Worm (Caenorhabditis elegans) whole organism, young adult: ENCODE measurements around the gene Y62H9A.9.

Source experiments
- B0019.2 ChIP-seq: fragments of 200-800 bp; sonication (Bioruptor generic); conservative IDR thresholded peaks from 2 replicates; pipeline ENCODE4 v1.3.6; 2022; ENCODE audit warnings: missing genetic modification reagents, missing genetic modification characterization, missing compliant biosample characterization
- B0035.1 ChIP-seq: sonication (generic microtip); optimal IDR thresholded peaks from 2 replicates; lab custom pipeline; 2016; ENCODE audit warnings: missing genetic modification characterization, mild to moderate bottlenecking, missing compliant biosample characterization, missing genotype, missing genetic modification reagents
- F55B11.4 ChIP-seq: sonication (generic microtip); optimal IDR thresholded peaks from 2 replicates; lab custom pipeline; 2016; ENCODE audit warnings: missing compliant biosample characterization, missing genetic modification characterization, borderline replicate concordance; ENCODE audit not compliant: insufficient read depth
- F57A8.1 ChIP-seq: fragments of 200-800 bp; sonication (Bioruptor generic); optimal IDR thresholded peaks from 2 replicates; lab custom pipeline; 2018; ENCODE audit warnings: mild to moderate bottlenecking, missing genetic modification characterization, moderate library complexity, missing compliant biosample characterization
- K11D2.4 ChIP-seq: fragments of 200-800 bp; sonication (Bioruptor generic); IDR thresholded peaks from 2 replicates; pipeline ENCODE4 v1.3.6; 2022; ENCODE audit warnings: missing genetic modification reagents, missing genetic modification characterization, missing compliant biosample characterization
- K12H6.12 ChIP-seq: fragments of 200-800 bp; sonication (Bioruptor generic); optimal IDR thresholded peaks from 2 replicates; lab custom pipeline; 2018; ENCODE audit warnings: mild to moderate bottlenecking, missing genetic modification characterization, missing compliant biosample characterization
- T07F8.4 ChIP-seq: sonication (generic microtip); optimal IDR thresholded peaks from 2 replicates; lab custom pipeline; 2016; ENCODE audit warnings: mild to moderate bottlenecking, missing genetic modification characterization, moderate library complexity, missing compliant biosample characterization
- Y95B8A.8 ChIP-seq: fragments of 200-800 bp; sonication (Bioruptor generic); IDR thresholded peaks from 2 replicates; pipeline ENCODE4 v1.3.6; 2022; ENCODE audit warnings: missing genetic modification reagents, missing genetic modification characterization, missing compliant biosample characterization
- ZK185.1 ChIP-seq: sonication (generic microtip); optimal IDR thresholded peaks from 2 replicates; lab custom pipeline; 2016; ENCODE audit warnings: mild to moderate bottlenecking, missing genetic modification characterization, missing compliant biosample characterization; ENCODE audit not compliant: poor library complexity, severe bottlenecking
- attf-3 ChIP-seq: fragments of 200-800 bp; sonication (Bioruptor generic); conservative IDR thresholded peaks from 2 replicates; pipeline ENCODE4 v1.3.6; 2022; ENCODE audit warnings: missing genetic modification reagents, missing genetic modification characterization, missing compliant biosample characterization
- attf-5 ChIP-seq: fragments of 200-800 bp; sonication (Bioruptor generic); optimal IDR thresholded peaks from 2 replicates; lab custom pipeline; 2018; ENCODE audit warnings: mild to moderate bottlenecking, missing genetic modification characterization, missing compliant biosample characterization
- bed-1 ChIP-seq: fragments of 200-800 bp; sonication (Bioruptor generic); IDR thresholded peaks from 2 replicates; pipeline ENCODE4 v1.3.6; 2022; ENCODE audit warnings: missing genetic modification reagents, missing genetic modification characterization, missing compliant biosample characterization
- ceh-79 ChIP-seq: sonication (generic microtip); optimal IDR thresholded peaks from 2 replicates; lab custom pipeline; 2017; ENCODE audit warnings: mild to moderate bottlenecking, missing genetic modification characterization, missing compliant biosample characterization
- egl-44 ChIP-seq: fragments of 200-800 bp; sonication (Bioruptor generic); IDR thresholded peaks from 2 replicates; pipeline ENCODE4 v1.3.6; 2022; ENCODE audit warnings: missing genetic modification reagents, missing genetic modification characterization, missing compliant biosample characterization
- egrh-3 ChIP-seq: fragments of 200-800 bp; sonication (Bioruptor generic); IDR thresholded peaks from 2 replicates; pipeline ENCODE4 v1.3.6; 2022; ENCODE audit warnings: missing genetic modification reagents, missing genetic modification characterization, missing compliant biosample characterization
- ets-4 ChIP-seq: fragments of 200-800 bp; sonication (Bioruptor generic); optimal IDR thresholded peaks from 2 replicates; lab custom pipeline; 2018; ENCODE audit warnings: mild to moderate bottlenecking, missing genetic modification characterization, missing compliant biosample characterization
- him-1 ChIP-seq: sonication (generic microtip); optimal IDR thresholded peaks from 2 replicates; lab custom pipeline; 2016; ENCODE audit warnings: missing genotype, missing genetic modification reagents, missing genetic modification characterization, missing compliant biosample characterization
- hlh-12 ChIP-seq: sonication (generic microtip); optimal IDR thresholded peaks from 2 replicates; lab custom pipeline; 2016; ENCODE audit warnings: missing genetic modification characterization, missing compliant biosample characterization
- hlh-26 ChIP-seq: fragments of 200-800 bp; sonication (Bioruptor generic); conservative IDR thresholded peaks from 2 replicates; pipeline ENCODE4 v1.3.6; 2022; ENCODE audit warnings: missing genetic modification reagents, missing genetic modification characterization, missing compliant biosample characterization
- hmg-1.2 ChIP-seq: fragments of 200-800 bp; sonication (Bioruptor generic); IDR thresholded peaks from 2 replicates; pipeline ENCODE4 v1.3.6; 2022; ENCODE audit warnings: missing genetic modification reagents, missing genetic modification characterization, missing compliant biosample characterization
- hmg-20 ChIP-seq: fragments of 200-800 bp; sonication (Bioruptor generic); IDR thresholded peaks from 2 replicates; pipeline ENCODE4 v1.3.6; 2022; ENCODE audit warnings: missing genetic modification reagents, missing genetic modification characterization, missing compliant biosample characterization
- lir-1 ChIP-seq: fragments of 200-800 bp; sonication (Bioruptor generic); conservative IDR thresholded peaks from 2 replicates; pipeline ENCODE4 v1.3.6; 2022; ENCODE audit warnings: missing genetic modification reagents, missing genetic modification characterization, missing compliant biosample characterization
- lsy-27 ChIP-seq: sonication (generic microtip); optimal IDR thresholded peaks from 2 replicates; lab custom pipeline; 2017; ENCODE audit warnings: missing genetic modification characterization, mild to moderate bottlenecking, missing compliant biosample characterization, antibody characterized with exemption, missing genotype, borderline replicate concordance; ENCODE audit not compliant: insufficient read depth
- madf-3 ChIP-seq: fragments of 200-800 bp; sonication (Bioruptor generic); IDR thresholded peaks from 2 replicates; pipeline ENCODE4 v1.3.6; 2022; ENCODE audit warnings: missing genetic modification reagents, missing genetic modification characterization, missing compliant biosample characterization
- madf-8 ChIP-seq: fragments of 200-800 bp; sonication (Bioruptor generic); conservative IDR thresholded peaks from 2 replicates; pipeline ENCODE4 v1.3.6; 2022; ENCODE audit warnings: missing genetic modification reagents, missing genetic modification characterization, missing compliant biosample characterization
- mel-28 ChIP-seq: sonication (generic microtip); optimal IDR thresholded peaks from 2 replicates; lab custom pipeline; 2016; ENCODE audit warnings: borderline replicate concordance, mild to moderate bottlenecking, missing genetic modification characterization, missing compliant biosample characterization
- mes-4 ChIP-seq: sonication (generic microtip); optimal IDR thresholded peaks from 2 replicates; lab custom pipeline; 2016; ENCODE audit warnings: missing genotype, missing genetic modification characterization, missing compliant biosample characterization
- nfya-1 ChIP-seq: sonication (generic microtip); optimal IDR thresholded peaks from 2 replicates; lab custom pipeline; 2017; ENCODE audit warnings: antibody characterized with exemption, missing compliant biosample characterization, missing genetic modification characterization, borderline replicate concordance; ENCODE audit not compliant: insufficient read depth
- nfya-2 ChIP-seq: fragments of 200-800 bp; sonication (Bioruptor generic); IDR thresholded peaks from 2 replicates; pipeline ENCODE4 v1.3.6; 2022; ENCODE audit warnings: missing genetic modification reagents, missing genetic modification characterization, missing compliant biosample characterization
- nfyb-1 ChIP-seq: fragments of 200-800 bp; sonication (Bioruptor generic); IDR thresholded peaks from 2 replicates; pipeline ENCODE4 v1.3.6; 2022; ENCODE audit warnings: missing genetic modification reagents, missing genetic modification characterization, missing compliant biosample characterization
- nhr-120 ChIP-seq: fragments of 200-800 bp; sonication (Bioruptor generic); IDR thresholded peaks from 2 replicates; pipeline ENCODE4 v1.3.6; 2022; ENCODE audit warnings: missing genetic modification characterization, missing compliant biosample characterization
- nhr-179 ChIP-seq: sonication (generic microtip); optimal IDR thresholded peaks from 2 replicates; lab custom pipeline; 2016; ENCODE audit warnings: mild to moderate bottlenecking, missing genetic modification characterization, missing compliant biosample characterization
- nhr-80 ChIP-seq: sonication (generic microtip); optimal IDR thresholded peaks from 2 replicates; lab custom pipeline; 2016; ENCODE audit warnings: missing genetic modification characterization, missing compliant biosample characterization
- pbrm-1 ChIP-seq: fragments of 200-800 bp; sonication (Bioruptor generic); IDR thresholded peaks from 2 replicates; pipeline ENCODE4 v1.3.6; 2022; ENCODE audit warnings: missing genetic modification reagents, missing genetic modification characterization, missing compliant biosample characterization
- rec-8 ChIP-seq, 2 experiments: sonication (generic microtip); optimal IDR thresholded peaks; 2 replicates each; lab custom pipeline; 2016; ENCODE audit warnings: mild to moderate bottlenecking in 2 of 2, missing genetic modification characterization in 2 of 2, missing genetic modification reagents in 2 of 2, missing genotype in 2 of 2, missing biosample characterization in 1 of 2, missing compliant biosample characterization in 1 of 2, moderate library complexity in 1 of 2
- rpc-1 ChIP-seq, 2 experiments: fragments of 150-350 bp in 1 of 2; sonication (generic microtip) in 1 of 2; optimal IDR thresholded peaks; 2 replicates each; lab custom pipeline; 2014 to 2018; ENCODE audit warnings: missing biosample characterization in 1 of 2, missing genetic modification characterization in 1 of 2, missing genetic modification reagents in 1 of 2, missing genotype in 1 of 2
- snpc-4 ChIP-seq, 5 experiments: fragments of 150-350 bp in 1 of 5; sonication (generic microtip) in 4 of 5; optimal IDR thresholded peaks; 2 replicates each; lab custom pipeline; 2014 to 2018; ENCODE audit warnings: missing genetic modification characterization in 5 of 5, missing biosample characterization in 3 of 5, antibody characterized with exemption in 2 of 5, mild to moderate bottlenecking in 2 of 5, missing compliant biosample characterization in 2 of 5, missing genotype in 2 of 5, moderate library complexity in 2 of 5, missing genetic modification reagents in 1 of 5
- sptf-2 ChIP-seq: fragments of 200-800 bp; sonication (Bioruptor generic); optimal IDR thresholded peaks from 2 replicates; lab custom pipeline; 2018; ENCODE audit warnings: mild to moderate bottlenecking, missing genetic modification characterization, missing compliant biosample characterization
- tbp1 ChIP-seq: fragments of 200-800 bp; sonication (Bioruptor generic); optimal IDR thresholded peaks from 2 replicates; lab custom pipeline; 2018; ENCODE audit warnings: mild to moderate bottlenecking, missing genetic modification characterization, missing compliant biosample characterization
- unc-62 ChIP-seq: fragments of 150-350 bp; optimal IDR thresholded peaks from 2 replicates; lab custom pipeline; 2014; ENCODE audit warnings: missing biosample characterization, missing genetic modification reagents, missing genetic modification characterization
- ztf-18 ChIP-seq: sonication (generic microtip); optimal IDR thresholded peaks from 2 replicates; lab custom pipeline; 2016; ENCODE audit warnings: missing genotype, mild to moderate bottlenecking, missing genetic modification characterization, missing compliant biosample characterization
- ztf-25 ChIP-seq: fragments of 200-800 bp; sonication (Bioruptor generic); IDR thresholded peaks from 2 replicates; pipeline ENCODE4 v1.3.6; 2022; ENCODE audit warnings: missing genetic modification reagents, missing genetic modification characterization, missing compliant biosample characterization
- ztf-26 ChIP-seq: sonication (generic microtip); optimal IDR thresholded peaks from 2 replicates; lab custom pipeline; 2017; ENCODE audit warnings: missing genetic modification characterization, missing compliant biosample characterization

Gene Y62H9A.9

ce11 chrX:11878109-11878508 lies 19.8 kb downstream of the Y62H9A.9 start, which contains the start of gene Y62H9A.2:
TSS of gene Y62H9A.2 (minus strand) at chrX:11878209.
- TF ChIP-seq hlh-12 (tag; lab: Kevin White, UChicago) (no peak), ztf-18 (tag; lab: Kevin White, UChicago) (no peak), ztf-26 (tag; lab: Kevin White, UChicago) (no peak), nfya-2 (GFP tag; lab: Robert Waterston, UW) (no peak), attf-3 (GFP tag; lab: Robert Waterston, UW) (no peak), F57A8.1 (GFP tag; lab: Kevin White, UChicago) (no peak), Y95B8A.8 (no peak), unc-62 (GFP tag; lab: Kevin White, UChicago) (no peak), hlh-26 (GFP tag; lab: Robert Waterston, UW) (no peak), him-1 (tag; lab: Kevin White, UChicago) (no peak), sptf-2 (GFP tag; lab: Kevin White, UChicago) (no peak), K11D2.4 (GFP tag; lab: Robert Waterston, UW) (no peak), attf-5 (GFP tag; lab: Kevin White, UChicago) (no peak), rpc-1 (optimal IDR thresholded peaks at IDR 0.05; lab: Kevin White, UChicago) (no peak), rpc-1 (tag; optimal IDR thresholded peaks at IDR 0.05; lab: Kevin White, UChicago) (no peak), tbp1 (no peak), egrh-3 (GFP tag; lab: Robert Waterston, UW) (no peak)
- TF ChIP-seq, all 124 proteins: peak for 0

- no peak for TF ChIP-seq mel-28 (tag; lab: Kevin White, UChicago)
- TF ChIP-seq snpc-4 (GFP tag; optimal IDR thresholded peaks at IDR 0.05; lab: Kevin White, UChicago): no peak
- TF ChIP-seq snpc-4 (tag; optimal IDR thresholded peaks at IDR 0.05; lab: Kevin White, UChicago): no peak
- no peak for TF ChIP-seq ets-4
- no peak for TF ChIP-seq madf-3 (GFP tag; lab: Robert Waterston, UW)
- no peak for TF ChIP-seq hmg-20
- no peak for TF ChIP-seq F55B11.4 (tag; lab: Kevin White, UChicago)
- TF ChIP-seq, all 124 proteins: peak for 0
Observed at ce11 chrX:11875260-11875659, 22.7 kb downstream of the Y62H9A.9 start, which contains the start of gene Y62H9A.1. TSS of gene Y62H9A.1 (plus strand) at chrX:11875541.

- TF ChIP-seq ceh-79 (tag; lab: Kevin White, UChicago) (no peak), ztf-25 (GFP tag; lab: Robert Waterston, UW) (0 out of 2 replicates have a peak, but pooled peaks have one; percentile 48), nhr-80 (tag; lab: Kevin White, UChicago) (peak; percentile 17), mes-4 (tag; lab: Kevin White, UChicago) (no peak), T07F8.4 (tag; lab: Kevin White, UChicago) (no peak), B0019.2 (no peak), lsy-27 (tag; lab: Kevin White, UChicago) (peak; percentile 8), nhr-179 (tag; lab: Kevin White, UChicago) (peak; percentile 10), madf-8 (GFP tag; lab: Robert Waterston, UW) (no peak), lir-1 (GFP tag; lab: Robert Waterston, UW) (0 out of 2 replicates have a peak, but pooled peaks have one; percentile 29), nfya-1 (tag; lab: Kevin White, UChicago) (no peak), ZK185.1 (tag; lab: Kevin White, UChicago) (peak; percentile 55), attf-3 (GFP tag; lab: Robert Waterston, UW) (no peak), bed-1 (no peak), egl-44 (GFP tag; lab: Robert Waterston, UW) (peak; percentile 83; the same call in 1 of the 2 replicates), nfyb-1 (GFP tag; lab: Robert Waterston, UW) (peak; percentile 78), hmg-1.2 (GFP tag; lab: Robert Waterston, UW) (peak; percentile 66), B0035.1 (tag; lab: Kevin White, UChicago) (peak; percentile 47), rec-8 (tag; optimal IDR thresholded peaks at IDR 0.05; lab: Kevin White, UChicago) (peak in 1 of 2 experiments; percentile 5), K12H6.12 (no peak), tbp1 (peak; percentile 88), pbrm-1 (GFP tag; lab: Robert Waterston, UW) (no peak), snpc-4 (GFP tag; optimal IDR thresholded peaks at IDR 0.05; lab: Kevin White, UChicago) (no peak), snpc-4 (tag; optimal IDR thresholded peaks at IDR 0.05; lab: Kevin White, UChicago) (peak in 2 of 4 experiments; percentile 23 to 42), nhr-120 (GFP tag; lab: Robert Waterston, UW) (0 out of 2 replicates have a peak, but pooled peaks have one; percentile 29), rpc-1 (optimal IDR thresholded peaks at IDR 0.05; lab: Kevin White, UChicago) (peak; percentile 88), rpc-1 (tag; optimal IDR thresholded peaks at IDR 0.05; lab: Kevin White, UChicago) (peak; percentile 92)
Observed at ce11 chrX:11872210-11872609, 25.7 kb downstream of the Y62H9A.9 start.
